Fruit fly (Drosophila melanogaster): ENCODE measurements around the gene Dsk.

The Dsk gene

dm6 chr3R:4220780-4221179 is 30.7 kb upstream of the Dsk start (continued):
- TF ChIP-seq bab2 (GFP tag; optimal IDR thresholded peaks at IDR 0.05) (peak; percentile 13), hbn (GFP tag; IDR thresholded peaks at IDR 0.05; ENCODE audit: partially characterized antibody) (peak; percentile 95), ci (GFP tag; IDR thresholded peaks at IDR 0.05) (peak; percentile 48; the same call in 2 of the 3 replicates), schlank (tag; optimal IDR thresholded peaks at IDR 0.05) (no peak), zfh2 (GFP tag; optimal IDR thresholded peaks at IDR 0.05) (peak; percentile 49), Atf6 (GFP tag; IDR thresholded peaks at IDR 0.05) (no peak), CG1024 (GFP tag; IDR thresholded peaks at IDR 0.05) (no peak; the same call in 1 of the 2 replicates), repo (GFP tag; optimal IDR thresholded peaks at IDR 0.05) (peak; percentile 48), CG9876 (GFP tag; optimal IDR thresholded peaks at IDR 0.05) (peak; percentile 8), CG8944 (GFP tag; optimal IDR thresholded peaks at IDR 0.05) (peak; percentile 22), Sox102F (GFP tag; optimal IDR thresholded peaks at IDR 0.05) (no peak), zen (tag; optimal IDR thresholded peaks at IDR 0.05) (peak; percentile 35), CG5245 (GFP tag; optimal IDR thresholded peaks at IDR 0.05) (no peak), corto (GFP tag; optimal IDR thresholded peaks at IDR 0.05) (no peak), CG7357 (GFP tag; IDR thresholded peaks at IDR 0.05) (no peak), CG2199 (GFP tag; IDR thresholded peaks at IDR 0.05) (0 out of 3 replicates have a peak, but pooled peaks have one; percentile 76), unc-4 (GFP tag; IDR thresholded peaks at IDR 0.05; ENCODE audit: partially characterized antibody) (peak; percentile 97), CHES-1-like (GFP tag; optimal IDR thresholded peaks at IDR 0.05) (peak; percentile 59), CG18476 (GFP tag; optimal IDR thresholded peaks at IDR 0.05) (no peak), cas (GFP tag; IDR thresholded peaks at IDR 0.05) (peak; percentile 25; the same call in 1 of the 2 replicates), tx (GFP tag; optimal IDR thresholded peaks at IDR 0.05) (no peak), tll (GFP tag; optimal IDR thresholded peaks at IDR 0.05) (no peak), kah (GFP tag; optimal IDR thresholded peaks at IDR 0.05) (no peak), CG10543 (GFP tag; optimal IDR thresholded peaks at IDR 0.05) (no peak), ken (GFP tag; IDR thresholded peaks at IDR 0.05) (no peak), sr (GFP tag; IDR thresholded peaks at IDR 0.05) (no peak), CG6683 (GFP tag; optimal IDR thresholded peaks at IDR 0.05) (no peak), Bteb2 (GFP tag; optimal IDR thresholded peaks at IDR 0.05) (no peak), CG12769 (tag; optimal IDR thresholded peaks at IDR 0.05) (no peak), CG9727 (GFP tag; optimal IDR thresholded peaks at IDR 0.05) (peak; percentile 20), z (GFP tag; IDR thresholded peaks at IDR 0.05) (no peak), Sin3A (optimal IDR thresholded peaks at IDR 0.05) (peak; percentile 73), Neu2 (GFP tag; optimal IDR thresholded peaks at IDR 0.05; ENCODE audit: borderline replicate concordance) (no peak), luna (GFP tag; optimal IDR thresholded peaks at IDR 0.05) (peak; percentile 45), fu2 (GFP tag; optimal IDR thresholded peaks at IDR 0.05) (peak; percentile 54), Nf-YB (GFP tag; optimal IDR thresholded peaks at IDR 0.05) (no peak), sd (tag; optimal IDR thresholded peaks at IDR 0.05) (no peak), NFAT (GFP tag; IDR thresholded peaks at IDR 0.05) (peak; percentile 53), dimm (GFP tag; IDR thresholded peaks at IDR 0.05) (no peak), BtbVII (GFP tag; optimal IDR thresholded peaks at IDR 0.05) (no peak), Atf3 (GFP tag; optimal IDR thresholded peaks at IDR 0.05) (no peak), Sox100B (GFP tag; optimal IDR thresholded peaks at IDR 0.05) (no peak), al (GFP tag; IDR thresholded peaks at IDR 0.05) (0 out of 2 replicates have a peak, but pooled peaks have one; percentile 10), NC2α (GFP tag; optimal IDR thresholded peaks at IDR 0.05) (no peak), CG33213 (GFP tag; optimal IDR thresholded peaks at IDR 0.05) (peak; percentile 84), CG7271 (tag; optimal IDR thresholded peaks at IDR 0.05) (no peak), Nf-YC (tag; optimal IDR thresholded peaks at IDR 0.05) (peak; percentile 46), slp2 (GFP tag; optimal IDR thresholded peaks at IDR 0.05) (no peak), Ravus (GFP tag; IDR thresholded peaks at IDR 0.05) (no peak), CG6854 (GFP tag; optimal IDR thresholded peaks at IDR 0.05) (no peak), gt (GFP tag; IDR thresholded peaks at IDR 0.05) (no peak), gem (tag; optimal IDR thresholded peaks at IDR 0.05) (no peak)

Data from whole organism, embryonic.